Fruit fly (Drosophila melanogaster) whole organism, embryonic: ENCODE measurements around the gene Pcd.

ENCODE experiments used
- Ada2b ChIP-seq: fragments of 200-800 bp; sonication (Bioruptor generic); IDR thresholded peaks from 2 replicates; pipeline ENCODE4 v1.3.6; 2022; ENCODE audit warnings: missing biosample characterization, missing genetic modification characterization
- CG12155 ChIP-seq: fragments of 200-800 bp; sonication (Bioruptor generic); optimal IDR thresholded peaks from 3 replicates; lab custom pipeline; 2016; ENCODE audit warnings: missing biosample characterization, missing genetic modification characterization
- CG8388 ChIP-seq: fragments of 200-800 bp; sonication (Bioruptor generic); optimal IDR thresholded peaks from 2 replicates; lab custom pipeline; 2019; ENCODE audit warnings: missing biosample characterization, mild to moderate bottlenecking, missing genetic modification characterization, moderate library complexity
- Ets65A ChIP-seq: fragments of 200-800 bp; sonication (Bioruptor generic); peaks from one replicate; lab custom pipeline; 2016; ENCODE audit warnings: missing biosample characterization, missing genetic modification characterization
- NC2α ChIP-seq: fragments of 200-800 bp; sonication (Bioruptor generic); optimal IDR thresholded peaks from 2 replicates; lab custom pipeline; 2016; ENCODE audit warnings: missing biosample characterization, missing genetic modification characterization
- Ravus ChIP-seq: fragments of 200-800 bp; sonication (Bioruptor generic); IDR thresholded peaks from 2 replicates; pipeline ENCODE4 v1.3.6; 2022; ENCODE audit warnings: missing biosample characterization, missing genetic modification characterization
- Usf ChIP-seq: fragments of 200-800 bp; sonication (Bioruptor generic); optimal IDR thresholded peaks from 2 replicates; lab custom pipeline; 2017; ENCODE audit warnings: missing genotype, missing biosample characterization, missing genetic modification characterization
- eve ChIP-seq, 2 experiments: fragments of >200 bp; optimal IDR thresholded peaks; 2 replicates each; lab custom pipeline; 2017; ENCODE audit warnings: missing biosample characterization in 2 of 2, missing genetic modification characterization in 2 of 2
- ftz-f1 ChIP-seq: fragments of 200-800 bp; sonication (Bioruptor generic); optimal IDR thresholded peaks from 2 replicates; lab custom pipeline; 2016; ENCODE audit warnings: missing biosample characterization, missing genetic modification characterization
- org-1 ChIP-seq: fragments of 200-800 bp; sonication (Bioruptor generic); optimal IDR thresholded peaks from 2 replicates; lab custom pipeline; 2017; ENCODE audit warnings: missing biosample characterization, missing genetic modification characterization
- pzg ChIP-seq: fragments of 200-800 bp; sonication (Bioruptor generic); optimal IDR thresholded peaks from 3 replicates; lab custom pipeline; 2018; ENCODE audit warnings: missing biosample characterization, mild to moderate bottlenecking, missing genetic modification characterization, moderate library complexity
- ro ChIP-seq: fragments of 200-800 bp; sonication (Bioruptor generic); IDR thresholded peaks from 2 replicates; pipeline ENCODE4 v1.3.6; 2022; ENCODE audit warnings: missing biosample characterization, missing genetic modification characterization
- sens-2 ChIP-seq: fragments of 200-800 bp; sonication (Bioruptor generic); IDR thresholded peaks from 2 replicates; pipeline ENCODE4 v1.3.6; 2022; ENCODE audit warnings: missing biosample characterization, missing genetic modification characterization

DNA sequence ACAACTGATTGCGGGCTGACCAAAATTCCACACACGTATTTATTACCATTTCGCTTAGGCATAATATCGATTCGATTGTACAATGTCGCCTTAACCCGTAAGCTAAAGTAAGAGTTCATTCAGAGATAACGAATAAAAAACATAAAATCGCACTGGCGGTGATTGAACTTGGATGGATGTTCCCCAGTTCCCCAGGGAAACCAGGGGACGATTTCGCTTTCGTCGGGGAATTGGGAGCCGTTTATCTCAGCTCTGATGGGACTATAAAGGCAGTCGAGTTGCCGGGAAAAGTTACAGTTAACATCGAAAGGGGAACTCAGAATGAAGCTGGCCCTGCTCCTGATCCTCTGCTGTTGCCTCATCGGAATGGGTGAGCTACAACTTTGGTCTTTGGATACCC is 725 bp upstream of the Pcd start, which contains the start of gene CG34296:
- TF ChIP-seq sens-2 (GFP tag; lab: Robert Waterston, UW) (no peak), ro (GFP tag; lab: Robert Waterston, UW) (no peak), CG12155 (GFP tag; lab: Kevin White, UChicago) (no peak), eve (GFP tag; optimal IDR thresholded peaks at IDR 0.05; lab: Kevin White, UChicago) (no peak), ftz-f1 (no peak), Usf (GFP tag; lab: Kevin White, UChicago) (no peak), Ada2b (GFP tag; lab: Robert Waterston, UW) (no peak), org-1 (GFP tag; lab: Kevin White, UChicago) (no peak), CG8388 (GFP tag; lab: Kevin White, UChicago) (no peak), NC2α (GFP tag; lab: Kevin White, UChicago) (no peak), Ravus (GFP tag; lab: Robert Waterston, UW) (no peak), Ets65A (GFP tag; lab: Kevin White, UChicago) (no peak), pzg (GFP tag; lab: Kevin White, UChicago) (no peak)
